Worm (Caenorhabditis elegans): Measurements from ENCODE around the gene sod-3.

- no peak for TF ChIP-seq dao-5 (tag; optimal IDR thresholded peaks at IDR 0.05)
- TF ChIP-seq him-1 (tag; optimal IDR thresholded peaks at IDR 0.05), result no peak
Measured at ce11 chrX:17140447-17140846, 47.9 kb downstream of the sod-3 start.

Measured in whole organism, L4/young adult.